Worm (Caenorhabditis elegans) whole organism, L1 larva: ENCODE data around the gene C15H11.1.

Experiments
- C04F5.9 ChIP-seq: sonication (generic microtip); optimal IDR thresholded peaks from 2 replicates; lab custom pipeline; 2016; ENCODE audit warnings: missing genetic modification characterization, missing compliant biosample characterization
- C16A3.4 ChIP-seq: fragments of 150-350 bp; optimal IDR thresholded peaks from 2 replicates; lab custom pipeline; 2014; ENCODE audit warnings: missing biosample characterization, missing genetic modification characterization
- C34B4.2 ChIP-seq: sonication (generic microtip); optimal IDR thresholded peaks from 2 replicates; lab custom pipeline; 2017; ENCODE audit warnings: mild to moderate bottlenecking, missing genetic modification characterization, missing compliant biosample characterization
- F16B12.6 ChIP-seq: fragments of 150-350 bp; optimal IDR thresholded peaks from 2 replicates; lab custom pipeline; 2014; ENCODE audit warnings: missing biosample characterization, missing genetic modification characterization
- Y116A8C.19 ChIP-seq: sonication (generic microtip); optimal IDR thresholded peaks from 2 replicates; lab custom pipeline; 2016; ENCODE audit warnings: missing compliant biosample characterization, missing genetic modification characterization, borderline replicate concordance
- aha-1 ChIP-seq: fragments of 150-350 bp; optimal IDR thresholded peaks from 2 replicates; lab custom pipeline; 2014; ENCODE audit warnings: missing biosample characterization, missing genetic modification characterization
- alr-1 ChIP-seq: fragments of 200-800 bp; sonication (Bioruptor generic); optimal IDR thresholded peaks from 2 replicates; lab custom pipeline; 2018; ENCODE audit warnings: borderline replicate concordance, mild to moderate bottlenecking, missing genetic modification characterization, missing compliant biosample characterization
- aly-2 ChIP-seq: fragments of 150-350 bp; optimal IDR thresholded peaks from 2 replicates; lab custom pipeline; 2014; ENCODE audit warnings: missing biosample characterization, missing genetic modification characterization
- ama-1 ChIP-seq: fragments of 150-350 bp; optimal IDR thresholded peaks from 2 replicates; lab custom pipeline; 2014
- ceh-8 ChIP-seq: fragments of 200-800 bp; sonication (Bioruptor generic); optimal IDR thresholded peaks from 2 replicates; lab custom pipeline; 2018; ENCODE audit warnings: mild to moderate bottlenecking, missing genetic modification characterization, moderate library complexity, missing compliant biosample characterization
- ces-1 ChIP-seq: fragments of 150-350 bp; optimal IDR thresholded peaks from 2 replicates; lab custom pipeline; 2014; ENCODE audit warnings: missing biosample characterization, missing genetic modification reagents, missing genetic modification characterization
- dpl-1 ChIP-seq, 3 experiments: fragments of 150-350 bp in 2 of 3; sonication (generic microtip) in 1 of 3; optimal IDR thresholded peaks; 2 replicates each; lab custom pipeline; 2014 to 2017; ENCODE audit warnings: missing biosample characterization in 3 of 3, missing genetic modification characterization in 3 of 3, missing genetic modification reagents in 3 of 3
- efl-1 ChIP-seq, 4 experiments: fragments of 150-350 bp; optimal IDR thresholded peaks in 3 of 4; peaks in 1 of 4; 1 replicate in 1 of 4; 2 replicates in 3 of 4; lab custom pipeline; 2014; ENCODE audit warnings: missing biosample characterization in 2 of 4, missing genetic modification characterization in 2 of 4, missing genetic modification reagents in 2 of 4
- egl-13 ChIP-seq: sonication (generic microtip); optimal IDR thresholded peaks from 2 replicates; lab custom pipeline; 2016; ENCODE audit warnings: missing genotype, missing genetic modification reagents, missing genetic modification characterization, missing compliant biosample characterization
- elt-2 ChIP-seq: sonication (generic microtip); optimal IDR thresholded peaks from 2 replicates; lab custom pipeline; 2016; ENCODE audit warnings: missing genetic modification characterization, mild to moderate bottlenecking, inconsistent platforms, missing compliant biosample characterization, missing genetic modification reagents
- elt-3 ChIP-seq, 6 experiments: fragments of 150-350 bp in 1 of 6; sonication (generic microtip); optimal IDR thresholded peaks; 2 replicates each; lab custom pipeline; 2017 to 2018; ENCODE audit warnings: missing biosample characterization in 6 of 6, missing genetic modification characterization in 6 of 6, inconsistent platforms in 1 of 6
- grh-1 ChIP-seq: fragments of 200-800 bp; sonication (Bioruptor generic); IDR thresholded peaks from 2 replicates; pipeline ENCODE4 v1.3.6; 2022; ENCODE audit warnings: missing genetic modification reagents, missing genetic modification characterization, missing compliant biosample characterization
- irx-1 ChIP-seq: sonication (generic microtip); optimal IDR thresholded peaks from 2 replicates; lab custom pipeline; 2016; ENCODE audit warnings: missing genetic modification characterization, missing compliant biosample characterization
- isw-1 ChIP-seq: fragments of 200-800 bp; sonication (Bioruptor generic); IDR thresholded peaks from 2 replicates; pipeline ENCODE4 v1.3.6; 2022; ENCODE audit warnings: missing genetic modification characterization, missing compliant biosample characterization
- jun-1 ChIP-seq: fragments of 150-350 bp; optimal IDR thresholded peaks from 2 replicates; lab custom pipeline; 2014; ENCODE audit warnings: missing biosample characterization, missing genetic modification reagents, missing genetic modification characterization
- lin-13 ChIP-seq: fragments of 150-350 bp; optimal IDR thresholded peaks from 2 replicates; lab custom pipeline; 2014; ENCODE audit warnings: missing biosample characterization, missing genetic modification reagents, missing genetic modification characterization
- lin-35 ChIP-seq, 2 experiments: fragments of 150-350 bp; optimal IDR thresholded peaks; 2 replicates each; lab custom pipeline; 2014; ENCODE audit warnings: missing biosample characterization in 2 of 2, missing genetic modification characterization in 2 of 2, missing genetic modification reagents in 2 of 2
- mef-2 ChIP-seq: fragments of 150-350 bp; optimal IDR thresholded peaks from 2 replicates; lab custom pipeline; 2014; ENCODE audit warnings: missing biosample characterization, missing genetic modification characterization
- nhr-11 ChIP-seq: fragments of 150-350 bp; optimal IDR thresholded peaks from 2 replicates; lab custom pipeline; 2014; ENCODE audit warnings: missing biosample characterization, missing genetic modification characterization
- nhr-237 ChIP-seq: fragments of 150-350 bp; optimal IDR thresholded peaks from 2 replicates; lab custom pipeline; 2014; ENCODE audit warnings: missing biosample characterization, missing genetic modification characterization
- nhr-28 ChIP-seq: fragments of 150-350 bp; optimal IDR thresholded peaks from 2 replicates; lab custom pipeline; 2014; ENCODE audit warnings: missing biosample characterization, missing genetic modification characterization
- nhr-76 ChIP-seq: sonication (generic microtip); optimal IDR thresholded peaks from 2 replicates; lab custom pipeline; 2017; ENCODE audit warnings: missing biosample characterization, missing genetic modification characterization
- nhr-90 ChIP-seq: sonication (generic microtip); optimal IDR thresholded peaks from 2 replicates; lab custom pipeline; 2016; ENCODE audit warnings: mild to moderate bottlenecking, missing genetic modification characterization, missing compliant biosample characterization; ENCODE audit not compliant: poor library complexity
- pag-3 ChIP-seq: sonication (generic microtip); optimal IDR thresholded peaks from 2 replicates; lab custom pipeline; 2017; ENCODE audit warnings: missing genetic modification characterization, mild to moderate bottlenecking, missing compliant biosample characterization, antibody characterized with exemption, borderline replicate concordance; ENCODE audit not compliant: insufficient read depth
- pax-3 ChIP-seq: fragments of 200-800 bp; sonication (Bioruptor generic); optimal IDR thresholded peaks from 2 replicates; lab custom pipeline; 2018; ENCODE audit warnings: mild to moderate bottlenecking, missing genetic modification characterization, moderate library complexity, missing compliant biosample characterization
- rnt-1 ChIP-seq: sonication (generic microtip); optimal IDR thresholded peaks from 2 replicates; lab custom pipeline; 2016; ENCODE audit warnings: mild to moderate bottlenecking, missing genetic modification characterization, moderate library complexity, missing compliant biosample characterization
- skn-1 ChIP-seq: fragments of 150-350 bp; optimal IDR thresholded peaks from 2 replicates; lab custom pipeline; 2014; ENCODE audit warnings: missing biosample characterization, missing genetic modification characterization
- snpc-4 ChIP-seq: fragments of 150-350 bp; optimal IDR thresholded peaks from 2 replicates; lab custom pipeline; 2014; ENCODE audit warnings: missing biosample characterization, missing genetic modification characterization
- sox-4 ChIP-seq: sonication (generic microtip); optimal IDR thresholded peaks from 2 replicates; lab custom pipeline; 2016; ENCODE audit warnings: missing genetic modification characterization, missing compliant biosample characterization
- sup-37 ChIP-seq: fragments of 200-800 bp; sonication (Bioruptor generic); optimal IDR thresholded peaks from 2 replicates; lab custom pipeline; 2018; ENCODE audit warnings: mild to moderate bottlenecking, missing genetic modification characterization, missing compliant biosample characterization
- swsn-7 ChIP-seq: sonication (generic microtip); optimal IDR thresholded peaks from 2 replicates; lab custom pipeline; 2016; ENCODE audit warnings: missing genetic modification characterization, missing compliant biosample characterization
- tbx-2 ChIP-seq: sonication (generic microtip); optimal IDR thresholded peaks from 2 replicates; lab custom pipeline; 2016; ENCODE audit warnings: missing genetic modification characterization, missing compliant biosample characterization
- tlp-1 ChIP-seq: fragments of 150-350 bp; optimal IDR thresholded peaks from 2 replicates; lab custom pipeline; 2014; ENCODE audit warnings: missing biosample characterization, missing genetic modification characterization
- unc-30 ChIP-seq: sonication (generic microtip); optimal IDR thresholded peaks from 2 replicates; lab custom pipeline; 2017; ENCODE audit warnings: missing biosample characterization, missing genetic modification characterization
- unc-62 ChIP-seq: fragments of 150-350 bp; optimal IDR thresholded peaks from 2 replicates; lab custom pipeline; 2014; ENCODE audit warnings: missing biosample characterization, missing genetic modification reagents, missing genetic modification characterization
- unc-86 ChIP-seq: sonication (generic microtip); optimal IDR thresholded peaks from 2 replicates; lab custom pipeline; 2016; ENCODE audit warnings: missing genetic modification characterization, missing compliant biosample characterization
- unc-98 ChIP-seq: fragments of 200-800 bp; sonication (Bioruptor generic); IDR thresholded peaks from 2 replicates; pipeline ENCODE4 v1.3.6; 2022; ENCODE audit warnings: missing genetic modification characterization, missing compliant biosample characterization
- vab-15 ChIP-seq: sonication (generic microtip); optimal IDR thresholded peaks from 2 replicates; lab custom pipeline; 2017; ENCODE audit warnings: missing genotype, mild to moderate bottlenecking, missing genetic modification characterization, missing compliant biosample characterization
- xbp-1 ChIP-seq: sonication (generic microtip); optimal IDR thresholded peaks from 2 replicates; lab custom pipeline; 2016; ENCODE audit warnings: missing genetic modification characterization, missing compliant biosample characterization
- ztf-11 ChIP-seq, 2 experiments: sonication (generic microtip); optimal IDR thresholded peaks; 2 replicates each; lab custom pipeline; 2016 to 2017; ENCODE audit warnings: missing genetic modification characterization in 2 of 2, missing biosample characterization in 1 of 2, missing compliant biosample characterization in 1 of 2
- ztf-4 ChIP-seq: fragments of 150-350 bp; optimal IDR thresholded peaks from 2 replicates; lab custom pipeline; 2014; ENCODE audit warnings: missing biosample characterization, missing genetic modification characterization

C15H11.1 gene

ce11 chrV:14409905-14410304 is 16.3 kb downstream of the C15H11.1 start:
- TF ChIP-seq unc-98 (GFP tag; lab: Robert Waterston, UW): no peak
- no peak for TF ChIP-seq unc-62 (GFP tag; lab: Kevin White, UChicago)
- TF ChIP-seq ama-1 (lab: Kevin White, UChicago): no peak
- TF ChIP-seq lin-13 (GFP tag; lab: Kevin White, UChicago): no peak
- no peak for TF ChIP-seq egl-13 (tag; lab: Kevin White, UChicago)
- no peak for TF ChIP-seq rnt-1 (tag; lab: Kevin White, UChicago)
- TF ChIP-seq pag-3 (tag; lab: Kevin White, UChicago): no peak
- no peak for TF ChIP-seq sup-37 (GFP tag; lab: Kevin White, UChicago)
- no peak for TF ChIP-seq unc-86 (tag; lab: Kevin White, UChicago)
- no peak for TF ChIP-seq grh-1 (GFP tag; lab: Robert Waterston, UW)
- no peak for TF ChIP-seq irx-1 (tag; lab: Kevin White, UChicago)
- TF ChIP-seq xbp-1: no peak
- no peak for TF ChIP-seq nhr-237 (tag; lab: Kevin White, UChicago)
- no peak for TF ChIP-seq sox-4 (tag; lab: Kevin White, UChicago)
- TF ChIP-seq skn-1 (tag; lab: Kevin White, UChicago): no peak
- no peak for TF ChIP-seq nhr-76
- no peak for TF ChIP-seq jun-1
- no peak for TF ChIP-seq lin-35 (GFP tag; optimal IDR thresholded peaks at IDR 0.05; lab: Kevin White, UChicago)
- TF ChIP-seq mef-2 (tag; lab: Kevin White, UChicago): no peak

DNA sequence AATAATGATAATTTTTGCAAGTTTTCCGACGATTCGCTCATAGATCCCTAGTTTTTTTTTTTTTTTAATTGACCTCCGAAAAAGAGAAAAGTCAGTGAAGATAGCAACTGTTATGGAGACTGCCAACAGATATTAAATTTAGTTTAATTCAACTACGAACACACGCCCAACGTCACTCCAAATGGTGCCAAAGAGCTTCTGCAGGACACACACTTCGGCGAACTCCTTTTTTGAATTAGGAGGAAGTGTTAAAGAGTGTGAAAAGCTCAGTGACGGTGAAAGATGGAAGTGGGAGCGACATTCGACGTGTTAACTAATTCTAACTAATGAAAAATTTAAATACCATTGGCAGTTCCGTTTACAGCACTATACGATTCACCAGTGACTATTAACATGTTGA is 18.4 kb downstream of the C15H11.1 start:
- TF ChIP-seq efl-1 (optimal IDR thresholded peaks at IDR 0.05; lab: Kevin White, UChicago) (no peak), efl-1 (GFP tag; optimal IDR thresholded peaks at IDR 0.05 in 1 of 2; lab: Kevin White, UChicago) (peak in 1 of 2 experiments; percentile 84), dpl-1 (GFP tag; optimal IDR thresholded peaks at IDR 0.05; lab: Kevin White, UChicago) (no peak), alr-1 (tag; lab: Kevin White, UChicago) (no peak), nhr-28 (tag; lab: Kevin White, UChicago) (no peak), nhr-90 (tag; lab: Kevin White, UChicago) (no peak), skn-1 (tag; lab: Kevin White, UChicago) (no peak)

DNA sequence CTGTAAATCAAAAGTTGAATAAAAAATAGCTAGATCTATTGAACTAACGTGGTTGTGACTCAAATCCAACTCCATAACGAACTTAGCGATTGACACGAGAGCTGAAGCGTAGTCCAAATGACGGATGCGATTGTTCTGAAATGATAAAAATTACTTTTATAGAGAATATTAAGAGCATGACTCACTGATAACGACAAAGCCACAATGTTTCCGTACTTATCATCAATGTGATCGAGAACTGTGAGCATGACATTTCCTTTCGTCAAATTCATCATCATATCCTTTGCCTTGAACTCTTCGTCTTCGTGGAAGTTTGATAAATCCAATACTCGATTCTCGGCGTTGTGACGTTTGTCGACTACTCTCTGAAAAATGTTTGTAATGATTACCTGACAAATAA is 20.4 kb downstream of the C15H11.1 start:
- no peak for TF ChIP-seq efl-1 (optimal IDR thresholded peaks at IDR 0.05; lab: Kevin White, UChicago)
- peak in 1 of 2 experiments; percentile 41 for TF ChIP-seq efl-1 (GFP tag; optimal IDR thresholded peaks at IDR 0.05 in 1 of 2; lab: Kevin White, UChicago)
- TF ChIP-seq sox-4 (tag; lab: Kevin White, UChicago): no peak
- peak; percentile 60 for TF ChIP-seq elt-2 (tag; lab: Kevin White, UChicago)
- no peak for TF ChIP-seq ztf-4
- TF ChIP-seq unc-30 (tag; lab: Kevin White, UChicago): no peak
- TF ChIP-seq pax-3: peak; percentile 2
- no peak for TF ChIP-seq lin-13 (GFP tag; lab: Kevin White, UChicago)
- no peak for TF ChIP-seq unc-62 (GFP tag; lab: Kevin White, UChicago)
- no peak for TF ChIP-seq ceh-8 (GFP tag; lab: Kevin White, UChicago)
- TF ChIP-seq jun-1: peak; percentile 63

- peak; percentile 62 for TF ChIP-seq C16A3.4 (tag; lab: Kevin White, UChicago)
- TF ChIP-seq F16B12.6 (tag; lab: Kevin White, UChicago): peak; percentile 96
- peak; percentile 4 for TF ChIP-seq egl-13 (tag; lab: Kevin White, UChicago)
- no peak for TF ChIP-seq ztf-11 (tag; optimal IDR thresholded peaks at IDR 0.05; lab: Kevin White, UChicago)
- TF ChIP-seq jun-1: peak; percentile 50
- TF ChIP-seq swsn-7 (tag; lab: Kevin White, UChicago): peak; percentile 80
- peak; percentile 22 for TF ChIP-seq nhr-11 (tag; lab: Kevin White, UChicago)
- peak in 2 of 6 experiments; percentile 32 to 51 for TF ChIP-seq elt-3 (tag; optimal IDR thresholded peaks at IDR 0.05; lab: Kevin White, UChicago)
- TF ChIP-seq C34B4.2 (tag; lab: Kevin White, UChicago): no peak
- no peak for TF ChIP-seq ces-1
- no peak for TF ChIP-seq C04F5.9 (tag; lab: Kevin White, UChicago)
- TF ChIP-seq Y116A8C.19 (tag; lab: Kevin White, UChicago): no peak
- TF ChIP-seq aly-2 (tag; lab: Kevin White, UChicago): no peak
- no peak for TF ChIP-seq tlp-1 (tag; lab: Kevin White, UChicago)
- no peak for TF ChIP-seq aha-1 (tag; lab: Kevin White, UChicago)
- TF ChIP-seq sup-37 (GFP tag; lab: Kevin White, UChicago): peak; percentile 17
- peak; percentile 62 for TF ChIP-seq snpc-4
- TF ChIP-seq vab-15 (tag; lab: Kevin White, UChicago): no peak
- peak; percentile 74 for TF ChIP-seq tbx-2 (tag; lab: Kevin White, UChicago)
- TF ChIP-seq isw-1 (GFP tag; lab: Robert Waterston, UW): peak; percentile 37; the same call in 1 of the 2 replicates
- TF ChIP-seq nhr-76: no peak
Measured at ce11 chrV:14414964-14415564, 21.5 kb downstream of the C15H11.1 start, which contains the start of the genes nxf-1 and C15H11.11. nxf-1 (minus strand) TSS chrV:14415014. C15H11.11 (plus strand) TSS chrV:14415499.
